Fruit fly (Drosophila melanogaster) whole organism, embryonic: ENCODE data around the gene CG6178.

Experiments used
- ATbp ChIP-seq: fragments of 200-800 bp; sonication (Bioruptor generic); optimal IDR thresholded peaks from 2 replicates; lab custom pipeline; 2017; ENCODE audit warnings: missing biosample characterization, mild to moderate bottlenecking, missing genetic modification characterization, missing genetic modification reagents
- Adf1 ChIP-seq: fragments of 200-800 bp; sonication (Bioruptor generic); IDR thresholded peaks from 2 replicates; pipeline ENCODE4 v1.3.6; 2022; ENCODE audit warnings: missing biosample characterization, missing genetic modification characterization
- Aef1 ChIP-seq: fragments of 200-800 bp; sonication (Bioruptor generic); IDR thresholded peaks from 3 replicates; pipeline ENCODE4 v1.3.6; 2022; ENCODE audit warnings: missing biosample characterization, missing genetic modification characterization
- Atf6 ChIP-seq: fragments of 200-800 bp; sonication (Bioruptor generic); IDR thresholded peaks from 2 replicates; pipeline ENCODE4 v1.3.6; 2022; ENCODE audit warnings: missing biosample characterization, missing genetic modification characterization
- CG10267 ChIP-seq: fragments of 200-800 bp; sonication (Bioruptor generic); optimal IDR thresholded peaks from 2 replicates; lab custom pipeline; 2018; ENCODE audit warnings: missing biosample characterization, mild to moderate bottlenecking, missing genetic modification characterization, moderate library complexity
- CG10274 ChIP-seq: fragments of 200-800 bp; sonication (Bioruptor generic); optimal IDR thresholded peaks from 3 replicates; lab custom pipeline; 2017; ENCODE audit warnings: missing biosample characterization, mild to moderate bottlenecking, missing genetic modification characterization
- CG11696 ChIP-seq: fragments of 200-800 bp; sonication (Bioruptor generic); IDR thresholded peaks from 2 replicates; pipeline ENCODE4 v1.3.6; 2022; ENCODE audit warnings: missing biosample characterization, missing genetic modification characterization
- CG12659 ChIP-seq: fragments of 200-800 bp; sonication (Bioruptor generic); optimal IDR thresholded peaks from 3 replicates; lab custom pipeline; 2017; ENCODE audit warnings: mild to moderate bottlenecking, missing biosample characterization, missing genetic modification reagents, missing genetic modification characterization
- CG13775 ChIP-seq: fragments of 200-800 bp; sonication (Bioruptor generic); optimal IDR thresholded peaks from 3 replicates; lab custom pipeline; 2017; ENCODE audit warnings: missing biosample characterization, mild to moderate bottlenecking, missing genetic modification characterization
- CG15601 ChIP-seq: fragments of 200-800 bp; sonication (Bioruptor generic); optimal IDR thresholded peaks from 3 replicates; lab custom pipeline; 2019; ENCODE audit warnings: missing biosample characterization, mild to moderate bottlenecking, missing genetic modification characterization, moderate library complexity
- CG18599 ChIP-seq: fragments of 200-800 bp; sonication (Bioruptor generic); optimal IDR thresholded peaks from 3 replicates; lab custom pipeline; 2017; ENCODE audit warnings: missing biosample characterization, missing genetic modification characterization, mild to moderate bottlenecking, moderate library complexity, missing genetic modification reagents
- CG2875 ChIP-seq: fragments of 200-800 bp; sonication (Bioruptor generic); optimal IDR thresholded peaks from 2 replicates; lab custom pipeline; 2017; ENCODE audit warnings: missing biosample characterization, mild to moderate bottlenecking, missing genetic modification characterization, missing genetic modification reagents
- CG30431 ChIP-seq: fragments of 200-800 bp; sonication (Bioruptor generic); optimal IDR thresholded peaks from 2 replicates; lab custom pipeline; 2017; ENCODE audit warnings: missing biosample characterization, missing genetic modification characterization
- CG32772 ChIP-seq: fragments of 200-800 bp; sonication (Bioruptor generic); IDR thresholded peaks from 2 replicates; pipeline ENCODE4 v1.3.6; 2022; ENCODE audit warnings: missing biosample characterization, missing genetic modification characterization
- CG34422 ChIP-seq: fragments of 200-800 bp; sonication (Bioruptor generic); IDR thresholded peaks from 3 replicates; pipeline ENCODE4 v1.3.6; 2022; ENCODE audit warnings: missing biosample characterization, missing genetic modification characterization
- CG4282 ChIP-seq: fragments of 200-800 bp; sonication (Bioruptor generic); optimal IDR thresholded peaks from 2 replicates; lab custom pipeline; 2016; ENCODE audit warnings: missing biosample characterization, missing genetic modification characterization
- CG4707 ChIP-seq: fragments of 200-800 bp; sonication (Bioruptor generic); optimal IDR thresholded peaks from 2 replicates; lab custom pipeline; 2018; ENCODE audit warnings: missing biosample characterization, mild to moderate bottlenecking, missing genetic modification characterization, moderate library complexity
- CG6854 ChIP-seq: fragments of 200-800 bp; sonication (Bioruptor generic); optimal IDR thresholded peaks from 3 replicates; lab custom pipeline; 2017; ENCODE audit warnings: missing biosample characterization, mild to moderate bottlenecking, missing genetic modification characterization
- CHES-1-like ChIP-seq: fragments of 200-800 bp; sonication (Bioruptor generic); optimal IDR thresholded peaks from 2 replicates; lab custom pipeline; 2016; ENCODE audit warnings: missing biosample characterization, missing genetic modification characterization
- CTCF ChIP-seq: fragments of 200-800 bp; sonication (Bioruptor generic); optimal IDR thresholded peaks from 2 replicates; lab custom pipeline; 2017; ENCODE audit warnings: missing biosample characterization, mild to moderate bottlenecking, missing genetic modification characterization, moderate library complexity
- Drgx ChIP-seq: fragments of 200-800 bp; sonication (Bioruptor generic); IDR thresholded peaks from 2 replicates; pipeline ENCODE4 v1.3.6; 2022; ENCODE audit warnings: missing biosample characterization, missing genetic modification characterization
- Ets65A ChIP-seq: fragments of 200-800 bp; sonication (Bioruptor generic); peaks from one replicate; lab custom pipeline; 2016; ENCODE audit warnings: missing biosample characterization, missing genetic modification characterization
- Hey ChIP-seq: fragments of 200-800 bp; sonication (Bioruptor generic); optimal IDR thresholded peaks from 3 replicates; lab custom pipeline; 2018; ENCODE audit warnings: missing biosample characterization, mild to moderate bottlenecking, missing genetic modification characterization
- Hr3 ChIP-seq: fragments of 200-800 bp; sonication (Bioruptor generic); optimal IDR thresholded peaks from 3 replicates; lab custom pipeline; 2016; ENCODE audit warnings: missing biosample characterization, missing genetic modification characterization
- Myb ChIP-seq: fragments of 200-800 bp; sonication (Bioruptor generic); optimal IDR thresholded peaks from 2 replicates; lab custom pipeline; 2016; ENCODE audit warnings: missing biosample characterization, missing genetic modification characterization
- Oaz ChIP-seq: fragments of 200-800 bp; sonication (Bioruptor generic); IDR thresholded peaks from 2 replicates; pipeline ENCODE4 v1.3.6; 2022; ENCODE audit warnings: missing biosample characterization, missing genetic modification characterization
- PHDP ChIP-seq: fragments of 200-800 bp; sonication (Bioruptor generic); optimal IDR thresholded peaks from 3 replicates; lab custom pipeline; 2018; ENCODE audit warnings: missing biosample characterization, mild to moderate bottlenecking, missing genetic modification characterization, moderate library complexity
- Rfx ChIP-seq: fragments of 200-800 bp; sonication (Bioruptor generic); IDR thresholded peaks from 2 replicates; pipeline ENCODE4 v1.3.6; 2022; ENCODE audit warnings: missing biosample characterization, missing genetic modification characterization
- Stat92E ChIP-seq, 3 experiments: fragments of >200 bp in 2 of 3; fragments of 200-800 bp in 1 of 3; sonication (Bioruptor generic) in 1 of 3; optimal IDR thresholded peaks; 2 replicates each; lab custom pipeline; 2017 to 2019; ENCODE audit warnings: missing biosample characterization in 3 of 3, missing genetic modification characterization in 3 of 3, mild to moderate bottlenecking in 1 of 3, moderate library complexity in 1 of 3
- TFAM ChIP-seq: fragments of 200-800 bp; sonication (Bioruptor generic); optimal IDR thresholded peaks from 2 replicates; lab custom pipeline; 2017; ENCODE audit warnings: missing biosample characterization, missing genetic modification characterization, inconsistent platforms
- cato ChIP-seq: fragments of 200-800 bp; sonication (Bioruptor generic); optimal IDR thresholded peaks from 2 replicates; lab custom pipeline; 2016; ENCODE audit warnings: missing biosample characterization, missing genetic modification characterization, borderline replicate concordance
- dpn ChIP-seq, 2 experiments: fragments of 200-800 bp; sonication (Bioruptor generic); optimal IDR thresholded peaks; 3 replicates each; lab custom pipeline; 2016; ENCODE audit warnings: missing biosample characterization in 2 of 2, missing genetic modification characterization in 2 of 2
- fd102C ChIP-seq: fragments of 200-800 bp; sonication (Bioruptor generic); optimal IDR thresholded peaks from 2 replicates; lab custom pipeline; 2018; ENCODE audit warnings: missing biosample characterization, mild to moderate bottlenecking, missing genetic modification characterization, moderate library complexity
- gfzf ChIP-seq: fragments of 200-800 bp; sonication (Bioruptor generic); optimal IDR thresholded peaks from 2 replicates; lab custom pipeline; 2016; ENCODE audit warnings: missing biosample characterization, mild to moderate bottlenecking, missing genetic modification characterization, moderate library complexity
- hbn ChIP-seq: fragments of 200-800 bp; sonication (Bioruptor generic); IDR thresholded peaks from 2 replicates; pipeline ENCODE4 v1.3.6; 2022; ENCODE audit warnings: missing biosample characterization, missing genetic modification characterization; ENCODE audit not compliant: partially characterized antibody
- oc ChIP-seq: fragments of 200-800 bp; sonication (Bioruptor generic); optimal IDR thresholded peaks from 2 replicates; lab custom pipeline; 2018; ENCODE audit warnings: missing biosample characterization, mild to moderate bottlenecking, missing genetic modification characterization, moderate library complexity
- run ChIP-seq: fragments of 200-800 bp; sonication (Bioruptor generic); optimal IDR thresholded peaks from 3 replicates; lab custom pipeline; 2018; ENCODE audit warnings: missing biosample characterization, mild to moderate bottlenecking, missing genetic modification characterization
- sim ChIP-seq: fragments of 200-800 bp; sonication (Bioruptor generic); IDR thresholded peaks from 2 replicates; pipeline ENCODE4 v1.3.6; 2022; ENCODE audit warnings: missing biosample characterization, missing genetic modification characterization
- sob ChIP-seq: fragments of 200-800 bp; sonication (Bioruptor generic); IDR thresholded peaks from 2 replicates; pipeline ENCODE4 v1.3.6; 2022; ENCODE audit warnings: missing biosample characterization, missing genetic modification characterization
- sqz ChIP-seq: fragments of 200-800 bp; sonication (Bioruptor generic); optimal IDR thresholded peaks from 3 replicates; lab custom pipeline; 2018; ENCODE audit warnings: missing biosample characterization, mild to moderate bottlenecking, missing genetic modification characterization
- tap ChIP-seq: fragments of 200-800 bp; optimal IDR thresholded peaks from 3 replicates; lab custom pipeline; 2019; ENCODE audit warnings: missing biosample characterization, mild to moderate bottlenecking, missing genetic modification characterization, moderate library complexity
- tgo ChIP-seq: fragments of 200-800 bp; sonication (Bioruptor generic); IDR thresholded peaks from 3 replicates; pipeline ENCODE4 v1.3.6; 2022; ENCODE audit warnings: missing biosample characterization, missing genetic modification characterization
- tin ChIP-seq: fragments of 200-800 bp; sonication (Bioruptor generic); optimal IDR thresholded peaks from 3 replicates; lab custom pipeline; 2016; ENCODE audit warnings: missing biosample characterization, missing genetic modification characterization
- tll ChIP-seq, 2 experiments: fragments of 200-800 bp in 1 of 2; fragments of >200 bp in 1 of 2; sonication (Bioruptor generic) in 1 of 2; optimal IDR thresholded peaks; 2 replicates each; lab custom pipeline; 2017 to 2019; ENCODE audit warnings: missing biosample characterization in 2 of 2, missing genetic modification characterization in 2 of 2, mild to moderate bottlenecking in 1 of 2, moderate library complexity in 1 of 2
- twi ChIP-seq: fragments of 200-800 bp; optimal IDR thresholded peaks from 2 replicates; lab custom pipeline; 2019; ENCODE audit warnings: missing biosample characterization, mild to moderate bottlenecking, missing genetic modification characterization, moderate library complexity
- wdn ChIP-seq: fragments of 200-800 bp; sonication (Bioruptor generic); IDR thresholded peaks from 2 replicates; pipeline ENCODE4 v1.3.6; 2022; ENCODE audit warnings: missing biosample characterization, missing genetic modification characterization
- zen ChIP-seq: fragments of 200-800 bp; sonication (Bioruptor generic); optimal IDR thresholded peaks from 3 replicates; lab custom pipeline; 2018; ENCODE audit warnings: missing biosample characterization, mild to moderate bottlenecking, missing genetic modification characterization, moderate library complexity
- zf30C ChIP-seq: fragments of 200-800 bp; sonication (Bioruptor generic); optimal IDR thresholded peaks from 3 replicates; lab custom pipeline; 2018; ENCODE audit warnings: missing biosample characterization, mild to moderate bottlenecking, missing genetic modification characterization
- zfh2 ChIP-seq: fragments of 200-800 bp; sonication (Bioruptor generic); optimal IDR thresholded peaks from 2 replicates; lab custom pipeline; 2016; ENCODE audit warnings: missing biosample characterization, missing genetic modification characterization

Gene CG6178

dm6 chr3R:24112320-24113069 lies 39.7 kb upstream of the CG6178 start, which contains the start of gene CG13605 (continued):
- TF ChIP-seq CG34422 (GFP tag; lab: Robert Waterston, UW) (peak; percentile 74; the same call in 2 of the 3 replicates), twi (peak; percentile 28), Rfx (GFP tag; lab: Robert Waterston, UW) (peak; percentile 85), Hr3 (GFP tag; lab: Kevin White, UChicago) (peak; percentile 61), sqz (GFP tag; lab: Kevin White, UChicago) (peak; percentile 38), sob (GFP tag; lab: Robert Waterston, UW) (peak; percentile 78), ATbp (GFP tag; lab: Kevin White, UChicago) (peak; percentile 78), Stat92E (GFP tag; optimal IDR thresholded peaks at IDR 0.05; lab: Kevin White, UChicago) (peak in 1 of 3 experiments; percentile 64), tap (tag; lab: Kevin White, UChicago) (peak; percentile 64), CG6854 (GFP tag; lab: Kevin White, UChicago) (peak; percentile 82), CG4707 (GFP tag; lab: Kevin White, UChicago) (peak; percentile 19), run (tag; lab: Kevin White, UChicago) (peak; percentile 66), tgo (GFP tag; lab: Robert Waterston, UW) (peak; percentile 68), hbn (GFP tag; lab: Robert Waterston, UW) (no peak), CG30431 (peak; percentile 30), CG18599 (GFP tag; lab: Kevin White, UChicago) (peak; percentile 90), Atf6 (GFP tag; lab: Robert Waterston, UW) (peak; percentile 69), sim (GFP tag; lab: Robert Waterston, UW) (no peak), CG4282 (peak; percentile 16), gfzf (GFP tag; lab: Kevin White, UChicago) (peak; percentile 84), tll (GFP tag; optimal IDR thresholded peaks at IDR 0.05; lab: Kevin White, UChicago) (no peak), dpn (GFP tag; optimal IDR thresholded peaks at IDR 0.05; lab: Kevin White, UChicago) (peak; percentile 65 to 83), wdn (GFP tag; lab: Robert Waterston, UW) (0 out of 2 replicates have a peak, but pooled peaks have one; percentile 21), CG10274 (GFP tag; lab: Kevin White, UChicago) (peak; percentile 51), Hey (no peak), CG13775 (peak; percentile 63), tin (GFP tag; lab: Kevin White, UChicago) (peak; percentile 47), CG10267 (tag; lab: Kevin White, UChicago) (peak; percentile 72), CG32772 (GFP tag; lab: Robert Waterston, UW) (peak; percentile 41), Ets65A (GFP tag; lab: Kevin White, UChicago) (peak; percentile 94), CG15601 (tag; lab: Kevin White, UChicago) (peak; percentile 61), CTCF (GFP tag; lab: Kevin White, UChicago) (peak; percentile 63), Adf1 (0 out of 2 replicates have a peak, but pooled peaks have one; percentile 34), zfh2 (peak; percentile 68), Drgx (GFP tag; lab: Robert Waterston, UW) (peak; percentile 64), Aef1 (GFP tag; lab: Robert Waterston, UW) (peak; percentile 63; the same call in 2 of the 3 replicates), TFAM (GFP tag; lab: Kevin White, UChicago) (no peak), oc (tag; lab: Kevin White, UChicago) (peak; percentile 63), fd102C (no peak), PHDP (tag; lab: Kevin White, UChicago) (peak; percentile 85), CG12659 (GFP tag; lab: Kevin White, UChicago) (peak; percentile 89), zen (tag; lab: Kevin White, UChicago) (peak; percentile 48), CHES-1-like (GFP tag; lab: Kevin White, UChicago) (peak; percentile 8), zf30C (GFP tag; lab: Kevin White, UChicago) (no peak), CG11696 (no peak; the same call in 1 of the 2 replicates), Oaz (GFP tag; lab: Robert Waterston, UW) (no peak), CG2875 (peak; percentile 69), Myb (peak; percentile 23), cato (peak; percentile 4)
